Fruit fly (Drosophila melanogaster) whole organism, embryonic: ENCODE measurements around the gene Acp63F.

Source experiments
- CG10209 ChIP-seq: fragments of 200-800 bp; sonication (Bioruptor generic); optimal IDR thresholded peaks from 3 replicates; lab custom pipeline; 2017; ENCODE audit warnings: missing biosample characterization, mild to moderate bottlenecking, missing genetic modification characterization, missing genetic modification reagents
- CG11695 ChIP-seq: fragments of 200-800 bp; sonication (Bioruptor generic); IDR thresholded peaks from 3 replicates; pipeline ENCODE4 v1.3.6; 2022; ENCODE audit warnings: missing biosample characterization, missing genetic modification characterization
- CG11723 ChIP-seq: fragments of 200-800 bp; sonication (Bioruptor generic); optimal IDR thresholded peaks from 2 replicates; lab custom pipeline; 2017; ENCODE audit warnings: missing biosample characterization, mild to moderate bottlenecking, missing genetic modification characterization
- CG12219 ChIP-seq: fragments of 200-800 bp; sonication (Bioruptor generic); optimal IDR thresholded peaks from 3 replicates; lab custom pipeline; 2018; ENCODE audit warnings: missing biosample characterization, mild to moderate bottlenecking, missing genetic modification characterization
- CG12659 ChIP-seq: fragments of 200-800 bp; sonication (Bioruptor generic); optimal IDR thresholded peaks from 3 replicates; lab custom pipeline; 2017; ENCODE audit warnings: mild to moderate bottlenecking, missing biosample characterization, missing genetic modification reagents, missing genetic modification characterization
- CG12769 ChIP-seq: fragments of 200-800 bp; sonication (Bioruptor generic); optimal IDR thresholded peaks from 2 replicates; lab custom pipeline; 2019; ENCODE audit warnings: missing biosample characterization, mild to moderate bottlenecking, missing genetic modification characterization, moderate library complexity
- CG13424 ChIP-seq: fragments of 200-800 bp; sonication (Bioruptor generic); optimal IDR thresholded peaks from 2 replicates; lab custom pipeline; 2019; ENCODE audit warnings: missing biosample characterization, mild to moderate bottlenecking, missing genetic modification characterization, moderate library complexity
- CG15514 ChIP-seq: fragments of 200-800 bp; sonication (Bioruptor generic); optimal IDR thresholded peaks from 3 replicates; lab custom pipeline; 2017; ENCODE audit warnings: missing biosample characterization, missing genetic modification characterization, mild to moderate bottlenecking, moderate library complexity, missing genetic modification reagents
- CG16779 ChIP-seq: fragments of 200-800 bp; sonication (Bioruptor generic); IDR thresholded peaks from 2 replicates; pipeline ENCODE4 v1.3.6; 2022; ENCODE audit warnings: missing biosample characterization, missing genetic modification characterization
- CG17829 ChIP-seq: fragments of 200-800 bp; optimal IDR thresholded peaks from 2 replicates; lab custom pipeline; 2019; ENCODE audit warnings: missing biosample characterization, mild to moderate bottlenecking, missing genetic modification characterization, moderate library complexity
- CG1832 ChIP-seq: fragments of 200-800 bp; sonication (Bioruptor generic); optimal IDR thresholded peaks from 2 replicates; lab custom pipeline; 2017; ENCODE audit warnings: missing biosample characterization, mild to moderate bottlenecking, missing genetic modification characterization, inconsistent platforms
- CG18476 ChIP-seq: fragments of 200-800 bp; sonication (Bioruptor generic); optimal IDR thresholded peaks from 2 replicates; lab custom pipeline; 2016; ENCODE audit warnings: missing biosample characterization, mild to moderate bottlenecking, missing genetic modification characterization
- CG31441 ChIP-seq: fragments of 200-800 bp; sonication (Bioruptor generic); IDR thresholded peaks from 2 replicates; pipeline ENCODE4 v1.3.6; 2022; ENCODE audit warnings: missing biosample characterization, missing genetic modification characterization
- CG32772 ChIP-seq: fragments of 200-800 bp; sonication (Bioruptor generic); IDR thresholded peaks from 2 replicates; pipeline ENCODE4 v1.3.6; 2022; ENCODE audit warnings: missing biosample characterization, missing genetic modification characterization
- CG4360 ChIP-seq: fragments of 200-800 bp; sonication (Bioruptor generic); IDR thresholded peaks from 2 replicates; pipeline ENCODE4 v1.3.6; 2022; ENCODE audit warnings: missing biosample characterization, missing genetic modification characterization
- CG4854 ChIP-seq: fragments of 200-800 bp; sonication (Bioruptor generic); optimal IDR thresholded peaks from 2 replicates; lab custom pipeline; 2016; ENCODE audit warnings: missing biosample characterization, missing genetic modification characterization, inconsistent platforms
- CG6175 ChIP-seq: fragments of 200-800 bp; sonication (Bioruptor generic); IDR thresholded peaks from 3 replicates; pipeline ENCODE4 v1.3.6; 2022; ENCODE audit warnings: missing biosample characterization, missing genetic modification characterization
- CG6689 ChIP-seq: fragments of 200-800 bp; sonication (Bioruptor generic); IDR thresholded peaks from 2 replicates; pipeline ENCODE4 v1.3.6; 2022; ENCODE audit warnings: missing biosample characterization, missing genetic modification characterization
- CG7357 ChIP-seq: fragments of 200-800 bp; sonication (Bioruptor generic); IDR thresholded peaks from 3 replicates; pipeline ENCODE4 v1.3.6; 2022; ENCODE audit warnings: missing biosample characterization, missing genetic modification characterization
- CG7928 ChIP-seq: fragments of 200-800 bp; sonication (Bioruptor generic); optimal IDR thresholded peaks from 2 replicates; lab custom pipeline; 2017; ENCODE audit warnings: missing biosample characterization, mild to moderate bottlenecking, missing genetic modification characterization
- CG7963 ChIP-seq: fragments of 200-800 bp; sonication (Bioruptor generic); IDR thresholded peaks from 3 replicates; pipeline ENCODE4 v1.3.6; 2022; ENCODE audit warnings: missing biosample characterization, missing genetic modification characterization; ENCODE audit not compliant: partially characterized antibody
- CG8290 ChIP-seq, 3 experiments: fragments of 200-800 bp; sonication (Bioruptor generic); optimal IDR thresholded peaks; 2 replicates each; lab custom pipeline; 2016 to 2019; ENCODE audit warnings: missing biosample characterization in 3 of 3, missing genetic modification characterization in 3 of 3, mild to moderate bottlenecking in 2 of 3, moderate library complexity in 1 of 3
- CG9727 ChIP-seq: fragments of 200-800 bp; sonication (Bioruptor generic); optimal IDR thresholded peaks from 3 replicates; lab custom pipeline; 2017; ENCODE audit warnings: missing biosample characterization, mild to moderate bottlenecking, missing genetic modification characterization
- CG9817 ChIP-seq: fragments of 200-800 bp; sonication (Bioruptor generic); optimal IDR thresholded peaks from 2 replicates; lab custom pipeline; 2018; ENCODE audit warnings: missing biosample characterization, mild to moderate bottlenecking, missing genetic modification characterization, moderate library complexity
- CoRest ChIP-seq: fragments of 200-800 bp; sonication (Bioruptor generic); optimal IDR thresholded peaks from 3 replicates; lab custom pipeline; 2018; ENCODE audit warnings: missing biosample characterization, mild to moderate bottlenecking, missing genetic modification characterization, moderate library complexity
- CrebB ChIP-seq: fragments of 200-800 bp; sonication (Bioruptor generic); optimal IDR thresholded peaks from 3 replicates; lab custom pipeline; 2018; ENCODE audit warnings: missing biosample characterization, mild to moderate bottlenecking, missing genetic modification characterization
- E2f1 ChIP-seq: fragments of 200-800 bp; sonication (Bioruptor generic); IDR thresholded peaks from 2 replicates; pipeline ENCODE4 v1.3.6; 2022; ENCODE audit warnings: missing biosample characterization, missing genetic modification characterization
- Gug ChIP-seq: fragments of 200-800 bp; sonication (Bioruptor generic); IDR thresholded peaks from 4 replicates; pipeline ENCODE4 v1.3.6; 2022; ENCODE audit warnings: missing biosample characterization, missing genetic modification characterization
- HHEX ChIP-seq: fragments of 200-800 bp; sonication (Bioruptor generic); optimal IDR thresholded peaks from 3 replicates; lab custom pipeline; 2017; ENCODE audit warnings: missing biosample characterization, mild to moderate bottlenecking, missing genetic modification characterization, missing genetic modification reagents
- HmgZ ChIP-seq: fragments of 200-800 bp; sonication (Bioruptor generic); optimal IDR thresholded peaks from 2 replicates; lab custom pipeline; 2018; ENCODE audit warnings: missing biosample characterization, mild to moderate bottlenecking, missing genetic modification characterization
- Rfx ChIP-seq: fragments of 200-800 bp; sonication (Bioruptor generic); IDR thresholded peaks from 2 replicates; pipeline ENCODE4 v1.3.6; 2022; ENCODE audit warnings: missing biosample characterization, missing genetic modification characterization
- Ssrp ChIP-seq: fragments of 200-800 bp; sonication (Bioruptor generic); optimal IDR thresholded peaks from 2 replicates; lab custom pipeline; 2018; ENCODE audit warnings: missing biosample characterization, mild to moderate bottlenecking, missing genetic modification characterization, moderate library complexity
- Tbp ChIP-seq: fragments of >200 bp; optimal IDR thresholded peaks from 2 replicates; lab custom pipeline; 2018; ENCODE audit warnings: missing biosample characterization, missing genetic modification characterization
- Xrp1 ChIP-seq: fragments of 200-800 bp; sonication (Bioruptor generic); IDR thresholded peaks from 2 replicates; pipeline ENCODE4 v1.3.6; 2022; ENCODE audit warnings: missing biosample characterization, missing genetic modification characterization
- aop ChIP-seq: fragments of 200-800 bp; sonication (Bioruptor generic); IDR thresholded peaks from 2 replicates; pipeline ENCODE4 v1.3.6; 2022; ENCODE audit warnings: missing biosample characterization, missing genetic modification characterization
- ap ChIP-seq: fragments of 200-800 bp; sonication (Bioruptor generic); IDR thresholded peaks from 2 replicates; pipeline ENCODE4 v1.3.6; 2022; ENCODE audit warnings: missing biosample characterization, missing genetic modification characterization
- cas ChIP-seq: fragments of 200-800 bp; sonication (Bioruptor generic); IDR thresholded peaks from 2 replicates; pipeline ENCODE4 v1.3.6; 2022; ENCODE audit warnings: missing biosample characterization, missing genetic modification characterization
- en ChIP-seq: fragments of 200-800 bp; sonication (Bioruptor generic); optimal IDR thresholded peaks from 2 replicates; lab custom pipeline; 2016; ENCODE audit warnings: missing biosample characterization, missing genetic modification characterization
- ewg ChIP-seq: fragments of 200-800 bp; sonication (Bioruptor generic); optimal IDR thresholded peaks from 3 replicates; lab custom pipeline; 2017; ENCODE audit warnings: mild to moderate bottlenecking, missing biosample characterization, missing genetic modification reagents, missing genetic modification characterization
- kay ChIP-seq: fragments of 200-800 bp; sonication (Bioruptor generic); optimal IDR thresholded peaks from 2 replicates; lab custom pipeline; 2016; ENCODE audit warnings: missing biosample characterization, missing genetic modification characterization
- klu ChIP-seq: fragments of 200-800 bp; sonication (Bioruptor generic); IDR thresholded peaks from 2 replicates; pipeline ENCODE4 v1.3.6; 2022; ENCODE audit warnings: missing biosample characterization, missing genetic modification characterization
- lbe ChIP-seq: fragments of 200-800 bp; sonication (Bioruptor generic); optimal IDR thresholded peaks from 2 replicates; lab custom pipeline; 2016; ENCODE audit warnings: missing biosample characterization, mild to moderate bottlenecking, missing genetic modification characterization
- lmd ChIP-seq: fragments of 200-800 bp; sonication (Bioruptor generic); IDR thresholded peaks from 2 replicates; pipeline ENCODE4 v1.3.6; 2022; ENCODE audit warnings: missing biosample characterization, missing genetic modification characterization
- lov ChIP-seq, 2 experiments: fragments of 200-800 bp in 1 of 2; fragments of >200 bp in 1 of 2; sonication (Bioruptor generic) in 1 of 2; IDR thresholded peaks in 1 of 2; optimal IDR thresholded peaks in 1 of 2; 2 replicates in 1 of 2; 3 replicates in 1 of 2; pipeline versions ENCODE4 v1.3.6 to Lab custom; 2017 to 2022; ENCODE audit warnings: missing biosample characterization in 1 of 2, missing genetic modification characterization in 1 of 2
- mam ChIP-seq: fragments of 200-800 bp; sonication (Bioruptor generic); optimal IDR thresholded peaks from 3 replicates; lab custom pipeline; 2016; ENCODE audit warnings: missing biosample characterization, missing genetic modification characterization
- phol ChIP-seq: fragments of 200-800 bp; sonication (Bioruptor generic); optimal IDR thresholded peaks from 3 replicates; lab custom pipeline; 2018; ENCODE audit warnings: missing biosample characterization, mild to moderate bottlenecking, missing genetic modification characterization, moderate library complexity
- sna ChIP-seq: fragments of 200-800 bp; sonication (Bioruptor generic); IDR thresholded peaks from 2 replicates; pipeline ENCODE4 v1.3.6; 2022; ENCODE audit warnings: missing biosample characterization, missing genetic modification characterization; ENCODE audit not compliant: partially characterized antibody
- so ChIP-seq: fragments of 200-800 bp; sonication (Bioruptor generic); IDR thresholded peaks from 3 replicates; pipeline ENCODE4 v1.3.6; 2022; ENCODE audit warnings: missing biosample characterization, missing genetic modification characterization
- zen2 ChIP-seq: fragments of 200-800 bp; sonication (Bioruptor generic); IDR thresholded peaks from 3 replicates; pipeline ENCODE4 v1.3.6; 2022; ENCODE audit warnings: missing biosample characterization, missing genetic modification characterization; ENCODE audit not compliant: partially characterized antibody

The Acp63F gene

dm6 chr3L:3771406-3771935 is 44.7 kb downstream of the Acp63F start (continued):
- TF ChIP-seq CG13424, result peak; percentile 82
- peak; percentile 87 for TF ChIP-seq lmd
- TF ChIP-seq ap (GFP tag; lab: Robert Waterston, UW), result peak; percentile 73
- peak; percentile 86 for TF ChIP-seq CG11695
- TF ChIP-seq CG12769 (tag; lab: Kevin White, UChicago), result no peak
- TF ChIP-seq CG4360 (GFP tag; lab: Robert Waterston, UW), result peak; percentile 48; the same call in 1 of the 2 replicates
- peak; percentile 72; the same call in 1 of the 2 replicates for TF ChIP-seq cas (GFP tag; lab: Robert Waterston, UW)
- peak; percentile 85 for TF ChIP-seq E2f1 (GFP tag; lab: Robert Waterston, UW)
- peak; percentile 66 for TF ChIP-seq HmgZ
- TF ChIP-seq klu (GFP tag; lab: Robert Waterston, UW), result peak; percentile 61; the same call in 1 of the 2 replicates
- TF ChIP-seq CG4854 (GFP tag; lab: Kevin White, UChicago), result peak; percentile 28
- TF ChIP-seq CG8290 (GFP tag; optimal IDR thresholded peaks at IDR 0.05; lab: Kevin White, UChicago), result no peak
- TF ChIP-seq CG8290 (tag; optimal IDR thresholded peaks at IDR 0.05; lab: Kevin White, UChicago), result no peak
- no peak for TF ChIP-seq CG1832 (GFP tag; lab: Kevin White, UChicago)
- TF ChIP-seq kay (GFP tag; lab: Kevin White, UChicago), result peak; percentile 19
- peak; percentile 81; the same call in 2 of the 3 replicates for TF ChIP-seq so (GFP tag; lab: Robert Waterston, UW)
- peak; percentile 88 for TF ChIP-seq CoRest (tag; lab: Kevin White, UChicago)
- peak; percentile 25 for TF ChIP-seq lbe (GFP tag; lab: Kevin White, UChicago)
- peak; percentile 70 for TF ChIP-seq CG10209 (GFP tag; lab: Kevin White, UChicago)
- TF ChIP-seq aop (GFP tag; lab: Robert Waterston, UW), result no peak
- TF ChIP-seq CG32772 (GFP tag; lab: Robert Waterston, UW), result peak; percentile 71
- no peak for TF ChIP-seq Tbp (GFP tag; lab: Kevin White, UChicago)
- TF ChIP-seq CG7963 (GFP tag; lab: Robert Waterston, UW), result no peak
- TF ChIP-seq CG6175 (GFP tag; lab: Robert Waterston, UW), result peak; percentile 47; the same call in 1 of the 3 replicates
- peak; percentile 50 for TF ChIP-seq CG12219 (GFP tag; lab: Kevin White, UChicago)
- TF ChIP-seq CG9817 (tag; lab: Kevin White, UChicago), result peak; percentile 78
- peak; percentile 94 for TF ChIP-seq Rfx (GFP tag; lab: Robert Waterston, UW)
- TF ChIP-seq sna, result no peak
- TF ChIP-seq CG7928 (GFP tag; lab: Kevin White, UChicago), result no peak
- peak; percentile 66 for TF ChIP-seq CG17829
- TF ChIP-seq CG16779, result peak; percentile 49; the same call in 1 of the 2 replicates
- TF ChIP-seq phol (tag; lab: Kevin White, UChicago), result peak; percentile 44
- peak; percentile 54 for TF ChIP-seq CG15514 (GFP tag; lab: Kevin White, UChicago)
- peak; percentile 19 for TF ChIP-seq CG18476
- peak; percentile 73 for TF ChIP-seq Xrp1 (GFP tag; lab: Robert Waterston, UW)
- peak; percentile 70 for TF ChIP-seq CrebB (tag; lab: Kevin White, UChicago)
- TF ChIP-seq lov (optimal IDR thresholded peaks at IDR 0.05; lab: Kevin White, UChicago), result no peak
- TF ChIP-seq lov (GFP tag; IDR thresholded peaks at IDR 0.05; lab: Robert Waterston, UW), result 0 out of 3 replicates have a peak, but pooled peaks have one; percentile 19
- TF ChIP-seq HHEX (GFP tag; lab: Kevin White, UChicago), result peak; percentile 63
- TF ChIP-seq CG9727 (GFP tag; lab: Kevin White, UChicago), result peak; percentile 75
- TF ChIP-seq mam (GFP tag; lab: Kevin White, UChicago), result peak; percentile 11
- peak; percentile 64 for TF ChIP-seq Gug (GFP tag; lab: Robert Waterston, UW)
- peak; percentile 16 for TF ChIP-seq CG11723 (GFP tag; lab: Kevin White, UChicago)
- TF ChIP-seq zen2, result no peak
- no peak for TF ChIP-seq en (GFP tag; lab: Kevin White, UChicago)
- peak; percentile 64; the same call in 1 of the 3 replicates for TF ChIP-seq CG7357 (GFP tag; lab: Robert Waterston, UW)
- peak; percentile 53 for TF ChIP-seq Ssrp (tag; lab: Kevin White, UChicago)
- TF ChIP-seq CG6689, result peak; percentile 84
- peak; percentile 65 for TF ChIP-seq CG31441 (GFP tag; lab: Robert Waterston, UW)
- TF ChIP-seq CG12659 (GFP tag; lab: Kevin White, UChicago), result peak; percentile 88
- TF ChIP-seq ewg (GFP tag; lab: Kevin White, UChicago), result peak; percentile 12
